Worm (Caenorhabditis elegans) whole organism, L3 larva: ENCODE results near the gene alkb-8.

Source experiments
- R02D3.7 ChIP-seq: fragments of 150-350 bp; optimal IDR thresholded peaks from 2 replicates; lab custom pipeline; 2014; ENCODE audit warnings: missing biosample characterization, missing genetic modification characterization
- ZK546.5 ChIP-seq: sonication (generic microtip); optimal IDR thresholded peaks from 2 replicates; lab custom pipeline; 2017; ENCODE audit warnings: missing biosample characterization, missing genetic modification characterization
- egl-27 ChIP-seq: sonication (generic microtip); optimal IDR thresholded peaks from 4 replicates; lab custom pipeline; 2017; ENCODE audit warnings: missing biosample characterization, missing genetic modification reagents, missing genetic modification characterization
- elt-3 ChIP-seq, 3 experiments: fragments of 150-350 bp in 1 of 3; sonication (generic microtip) in 2 of 3; optimal IDR thresholded peaks; 2 replicates in 2 of 3; 4 replicates in 1 of 3; lab custom pipeline; 2014 to 2017; ENCODE audit warnings: missing biosample characterization in 3 of 3, missing genetic modification characterization in 3 of 3
- fkh-10 ChIP-seq: sonication (generic microtip); optimal IDR thresholded peaks from 2 replicates; lab custom pipeline; 2017; ENCODE audit warnings: missing biosample characterization, missing genetic modification reagents, missing genetic modification characterization
- pha-4 ChIP-seq: fragments of 150-350 bp; optimal IDR thresholded peaks from 2 replicates; lab custom pipeline; 2014; ENCODE audit warnings: missing biosample characterization, missing genetic modification reagents, missing genetic modification characterization

- no peak for TF ChIP-seq pha-4
- TF ChIP-seq fkh-10: no peak
- TF ChIP-seq elt-3 (tag; optimal IDR thresholded peaks at IDR 0.05; lab: Kevin White, UChicago): no peak
- no peak for TF ChIP-seq egl-27 (tag; lab: Kevin White, UChicago)
- no peak for TF ChIP-seq R02D3.7
- no peak for TF ChIP-seq ZK546.5 (tag; lab: Kevin White, UChicago)
Observed at ce11 chrIII:3675480-3675879, 33.6 kb upstream of the alkb-8 start.
